Worm (Caenorhabditis elegans) whole organism, young adult: ENCODE measurements around the gene mcm-2.

ENCODE experiments used
- F22D6.2 ChIP-seq: sonication (generic microtip); optimal IDR thresholded peaks from 2 replicates; lab custom pipeline; 2016; ENCODE audit warnings: mild to moderate bottlenecking, missing genetic modification characterization, missing compliant biosample characterization
- Y53G8AR.9 ChIP-seq: fragments of 200-800 bp; sonication (Bioruptor generic); conservative IDR thresholded peaks from 2 replicates; pipeline ENCODE4 v1.3.6; 2022; ENCODE audit warnings: missing genetic modification reagents, missing genetic modification characterization, missing compliant biosample characterization
- Y79H2A.3 ChIP-seq: fragments of 200-800 bp; sonication (Bioruptor generic); conservative IDR thresholded peaks from 2 replicates; pipeline ENCODE4 v1.3.6; 2022; ENCODE audit warnings: missing genetic modification reagents, missing genetic modification characterization, missing compliant biosample characterization
- ZK185.1 ChIP-seq: sonication (generic microtip); optimal IDR thresholded peaks from 2 replicates; lab custom pipeline; 2016; ENCODE audit warnings: mild to moderate bottlenecking, missing genetic modification characterization, missing compliant biosample characterization; ENCODE audit not compliant: poor library complexity, severe bottlenecking
- ama-1 ChIP-seq, 3 experiments: fragments of 150-350 bp in 1 of 3; sonication (generic microtip) in 2 of 3; optimal IDR thresholded peaks; 2 replicates each; lab custom pipeline; 2014 to 2018; ENCODE audit warnings: missing biosample characterization in 2 of 3, missing genetic modification characterization in 2 of 3, missing genetic modification reagents in 2 of 3
- atf-7 ChIP-seq: sonication (generic microtip); optimal IDR thresholded peaks from 2 replicates; lab custom pipeline; 2017; ENCODE audit warnings: mild to moderate bottlenecking, missing genetic modification characterization, missing compliant biosample characterization
- attf-6 ChIP-seq: fragments of 200-800 bp; sonication (Bioruptor generic); IDR thresholded peaks from 2 replicates; pipeline ENCODE4 v1.3.6; 2022; ENCODE audit warnings: missing genetic modification reagents, missing genetic modification characterization, missing compliant biosample characterization
- bed-2 ChIP-seq: fragments of 200-800 bp; sonication (Bioruptor generic); IDR thresholded peaks from 2 replicates; pipeline ENCODE4 v1.3.6; 2022; ENCODE audit warnings: missing genetic modification reagents, missing genetic modification characterization, missing compliant biosample characterization
- ccch-3 ChIP-seq: fragments of 200-800 bp; sonication (Bioruptor generic); optimal IDR thresholded peaks from 2 replicates; lab custom pipeline; 2018; ENCODE audit warnings: mild to moderate bottlenecking, missing genetic modification characterization, missing compliant biosample characterization
- ceh-100 ChIP-seq: fragments of 200-800 bp; sonication (Bioruptor generic); IDR thresholded peaks from 2 replicates; pipeline ENCODE4 v1.3.6; 2022; ENCODE audit warnings: missing genetic modification reagents, missing genetic modification characterization, missing compliant biosample characterization
- ceh-27 ChIP-seq: fragments of 200-800 bp; sonication (Bioruptor generic); optimal IDR thresholded peaks from 2 replicates; lab custom pipeline; 2018; ENCODE audit warnings: mild to moderate bottlenecking, missing genetic modification characterization, moderate library complexity, missing compliant biosample characterization
- ceh-40 ChIP-seq: fragments of 200-800 bp; sonication (Bioruptor generic); IDR thresholded peaks from 2 replicates; pipeline ENCODE4 v1.3.6; 2022; ENCODE audit warnings: missing genetic modification characterization, missing compliant biosample characterization
- ceh-58 ChIP-seq: fragments of 200-800 bp; sonication (Bioruptor generic); IDR thresholded peaks from 2 replicates; pipeline ENCODE4 v1.3.6; 2022; ENCODE audit warnings: missing genetic modification characterization, missing compliant biosample characterization
- ceh-91 ChIP-seq: fragments of 200-800 bp; sonication (Bioruptor generic); IDR thresholded peaks from 2 replicates; pipeline ENCODE4 v1.3.6; 2022; ENCODE audit warnings: missing genetic modification reagents, missing genetic modification characterization, missing compliant biosample characterization
- egrh-3 ChIP-seq: fragments of 200-800 bp; sonication (Bioruptor generic); IDR thresholded peaks from 2 replicates; pipeline ENCODE4 v1.3.6; 2022; ENCODE audit warnings: missing genetic modification reagents, missing genetic modification characterization, missing compliant biosample characterization
- fkh-3 ChIP-seq: sonication (generic microtip); optimal IDR thresholded peaks from 2 replicates; lab custom pipeline; 2016; ENCODE audit warnings: mild to moderate bottlenecking, missing genetic modification characterization, missing compliant biosample characterization
- him-1 ChIP-seq: sonication (generic microtip); optimal IDR thresholded peaks from 2 replicates; lab custom pipeline; 2016; ENCODE audit warnings: missing genotype, missing genetic modification reagents, missing genetic modification characterization, missing compliant biosample characterization
- hrde-1 ChIP-seq: sonication (generic microtip); optimal IDR thresholded peaks from 2 replicates; lab custom pipeline; 2016; ENCODE audit warnings: missing genetic modification characterization, mild to moderate bottlenecking, missing compliant biosample characterization, moderate library complexity, missing genotype, missing genetic modification reagents, borderline replicate concordance
- hsf-1 ChIP-seq: fragments of 200-800 bp; sonication (Bioruptor generic); IDR thresholded peaks from 2 replicates; pipeline ENCODE4 v1.3.6; 2022; ENCODE audit warnings: missing genetic modification reagents, missing genetic modification characterization, missing compliant biosample characterization
- lag-1 ChIP-seq: fragments of 200-800 bp; sonication (Bioruptor generic); IDR thresholded peaks from 2 replicates; pipeline ENCODE4 v1.3.6; 2022; ENCODE audit warnings: missing genetic modification reagents, missing genetic modification characterization, missing compliant biosample characterization
- let-526 ChIP-seq: fragments of 200-800 bp; sonication (Bioruptor generic); IDR thresholded peaks from 2 replicates; pipeline ENCODE4 v1.3.6; 2022; ENCODE audit warnings: missing genetic modification reagents, missing genetic modification characterization, missing compliant biosample characterization
- lin-40 ChIP-seq: sonication (generic microtip); optimal IDR thresholded peaks from 2 replicates; lab custom pipeline; 2016; ENCODE audit warnings: missing genetic modification characterization, mild to moderate bottlenecking, missing compliant biosample characterization, missing genotype, missing genetic modification reagents
- lsy-27 ChIP-seq: sonication (generic microtip); optimal IDR thresholded peaks from 2 replicates; lab custom pipeline; 2017; ENCODE audit warnings: missing genetic modification characterization, mild to moderate bottlenecking, missing compliant biosample characterization, antibody characterized with exemption, missing genotype, borderline replicate concordance; ENCODE audit not compliant: insufficient read depth
- madf-3 ChIP-seq: fragments of 200-800 bp; sonication (Bioruptor generic); IDR thresholded peaks from 2 replicates; pipeline ENCODE4 v1.3.6; 2022; ENCODE audit warnings: missing genetic modification reagents, missing genetic modification characterization, missing compliant biosample characterization
- mcd-1 ChIP-seq: fragments of 200-800 bp; sonication (Bioruptor generic); IDR thresholded peaks from 2 replicates; pipeline ENCODE4 v1.3.6; 2022; ENCODE audit warnings: missing genetic modification reagents, missing genetic modification characterization, missing compliant biosample characterization
- nhr-120 ChIP-seq: fragments of 200-800 bp; sonication (Bioruptor generic); IDR thresholded peaks from 2 replicates; pipeline ENCODE4 v1.3.6; 2022; ENCODE audit warnings: missing genetic modification characterization, missing compliant biosample characterization
- nhr-179 ChIP-seq: sonication (generic microtip); optimal IDR thresholded peaks from 2 replicates; lab custom pipeline; 2016; ENCODE audit warnings: mild to moderate bottlenecking, missing genetic modification characterization, missing compliant biosample characterization
- nhr-90 ChIP-seq: sonication (generic microtip); optimal IDR thresholded peaks from 2 replicates; lab custom pipeline; 2016; ENCODE audit warnings: missing genotype, mild to moderate bottlenecking, missing genetic modification characterization, missing compliant biosample characterization
- pha-4 ChIP-seq: fragments of 150-350 bp; sonication (generic microtip); optimal IDR thresholded peaks from 2 replicates; lab custom pipeline; 2014; ENCODE audit warnings: missing biosample characterization, missing genetic modification reagents, missing genetic modification characterization
- repo-1 ChIP-seq: sonication (generic microtip); optimal IDR thresholded peaks from 2 replicates; lab custom pipeline; 2017; ENCODE audit warnings: mild to moderate bottlenecking, missing genetic modification characterization, missing compliant biosample characterization
- sdz-38 ChIP-seq: sonication (generic microtip); optimal IDR thresholded peaks from 2 replicates; lab custom pipeline; 2016; ENCODE audit warnings: missing genotype, missing genetic modification characterization, missing compliant biosample characterization
- snpc-1.3 ChIP-seq: sonication (generic microtip); optimal IDR thresholded peaks from 2 replicates; lab custom pipeline; 2017; ENCODE audit warnings: missing genetic modification characterization, mild to moderate bottlenecking, missing compliant biosample characterization, antibody characterized with exemption, moderate library complexity, missing genotype, missing genetic modification reagents; ENCODE audit not compliant: insufficient read depth
- tlf-1 ChIP-seq: fragments of 200-800 bp; sonication (Bioruptor generic); optimal IDR thresholded peaks from 2 replicates; lab custom pipeline; 2018; ENCODE audit warnings: mild to moderate bottlenecking, missing genetic modification characterization, missing compliant biosample characterization
- zfh-2 ChIP-seq: fragments of 200-800 bp; sonication (Bioruptor generic); conservative IDR thresholded peaks from 2 replicates; pipeline ENCODE4 v1.3.6; 2022; ENCODE audit warnings: missing genetic modification reagents, missing genetic modification characterization, missing compliant biosample characterization
- zim-3 ChIP-seq: sonication (generic microtip); optimal IDR thresholded peaks from 2 replicates; lab custom pipeline; 2017; ENCODE audit warnings: mild to moderate bottlenecking, missing genetic modification characterization, moderate library complexity, missing compliant biosample characterization
- ztf-18 ChIP-seq: sonication (generic microtip); optimal IDR thresholded peaks from 2 replicates; lab custom pipeline; 2016; ENCODE audit warnings: missing genotype, mild to moderate bottlenecking, missing genetic modification characterization, missing compliant biosample characterization
- ztf-25 ChIP-seq: fragments of 200-800 bp; sonication (Bioruptor generic); IDR thresholded peaks from 2 replicates; pipeline ENCODE4 v1.3.6; 2022; ENCODE audit warnings: missing genetic modification reagents, missing genetic modification characterization, missing compliant biosample characterization
- ztf-3 ChIP-seq: fragments of 200-800 bp; sonication (Bioruptor generic); optimal IDR thresholded peaks from 2 replicates; lab custom pipeline; 2018; ENCODE audit warnings: mild to moderate bottlenecking, missing genetic modification characterization, missing compliant biosample characterization

Gene mcm-2

ce11 chrII:12008772-12009171 is 2.3 kb upstream of the mcm-2 start, which contains the start of gene glb-29:
TSS of gene glb-29 (plus strand) at chrII:12009072.
- TF ChIP-seq let-526, result no peak
- no peak for TF ChIP-seq atf-7 (tag; lab: Kevin White, UChicago)
- TF ChIP-seq repo-1, result no peak
- TF ChIP-seq bed-2, result no peak
- no peak for TF ChIP-seq hrde-1 (tag; lab: Kevin White, UChicago)
- TF ChIP-seq ztf-25 (GFP tag; lab: Robert Waterston, UW), result no peak
- no peak for TF ChIP-seq mcd-1
- no peak for TF ChIP-seq ceh-58
- TF ChIP-seq fkh-3 (tag; lab: Kevin White, UChicago), result no peak
- no peak for TF ChIP-seq nhr-90 (tag; lab: Kevin White, UChicago)
- no peak for TF ChIP-seq lsy-27 (tag; lab: Kevin White, UChicago)
- TF ChIP-seq ceh-40, result no peak
- TF ChIP-seq ccch-3 (GFP tag; lab: Kevin White, UChicago), result no peak
- TF ChIP-seq nhr-179 (tag; lab: Kevin White, UChicago), result no peak
- TF ChIP-seq tlf-1 (GFP tag; lab: Kevin White, UChicago), result no peak

- TF ChIP-seq ceh-100 (GFP tag; lab: Robert Waterston, UW) (no peak), him-1 (tag; lab: Kevin White, UChicago) (no peak), nhr-120 (no peak), hsf-1 (GFP tag; lab: Robert Waterston, UW) (no peak), zim-3 (tag; lab: Kevin White, UChicago) (no peak), attf-6 (GFP tag; lab: Robert Waterston, UW) (no peak), egrh-3 (GFP tag; lab: Robert Waterston, UW) (peak; percentile 51; the same call in 1 of the 2 replicates), pha-4 (no peak), sdz-38 (tag; lab: Kevin White, UChicago) (no peak), Y53G8AR.9 (no peak), Y79H2A.3 (GFP tag; lab: Robert Waterston, UW) (peak; percentile 36; the same call in 1 of the 2 replicates), zfh-2 (peak; percentile 78), snpc-1.3 (tag; lab: Kevin White, UChicago) (no peak), nhr-90 (tag; lab: Kevin White, UChicago) (no peak), nhr-179 (tag; lab: Kevin White, UChicago) (no peak), ceh-58 (0 out of 2 replicates have a peak, but pooled peaks have one; percentile 5), ceh-27 (no peak), ztf-3 (no peak), lin-40 (tag; lab: Kevin White, UChicago) (no peak), F22D6.2 (no peak), madf-3 (0 out of 2 replicates have a peak, but pooled peaks have one; percentile 41), ztf-18 (tag; lab: Kevin White, UChicago) (no peak), lag-1 (no peak), ama-1 (optimal IDR thresholded peaks at IDR 0.05; lab: Kevin White, UChicago) (no peak), ama-1 (GFP tag; optimal IDR thresholded peaks at IDR 0.05; lab: Kevin White, UChicago) (no peak), ZK185.1 (tag; lab: Kevin White, UChicago) (no peak), ceh-91 (no peak)
Measured at ce11 chrII:12005981-12006380, 444 bp downstream of the mcm-2 start.
